Fruit fly (Drosophila melanogaster) Kc167 (cell line): Measurements from ENCODE around the gene CG8202.

Experiments used
- Myc ChIP-seq: fragments of >200 bp; optimal IDR thresholded peaks from 2 replicates; lab custom pipeline; 2017; ENCODE audit warnings: missing external identifiers
- Sin3A ChIP-seq: fragments of >200 bp; optimal IDR thresholded peaks from 2 replicates; lab custom pipeline; 2018; ENCODE audit warnings: missing external identifiers
- h ChIP-seq: fragments of >200 bp; optimal IDR thresholded peaks from 3 replicates; lab custom pipeline; 2018; ENCODE audit warnings: missing external identifiers
- insv ChIP-seq: fragments of >200 bp; optimal IDR thresholded peaks from 3 replicates; lab custom pipeline; 2018; ENCODE audit warnings: missing external identifiers
- psq ChIP-seq: fragments of >200 bp; optimal IDR thresholded peaks from 2 replicates; lab custom pipeline; 2017; ENCODE audit warnings: missing external identifiers

- no peak for TF ChIP-seq Sin3A (lab: Kevin White, UChicago)
- TF ChIP-seq Myc (lab: Kevin White, UChicago) = no peak
- no peak for TF ChIP-seq insv (lab: Kevin White, UChicago)
- no peak for TF ChIP-seq psq (lab: Kevin White, UChicago)
- TF ChIP-seq h (lab: Kevin White, UChicago) = no peak
Observed at dm6 chr3R:8718356-8718755, 13.5 kb upstream of the CG8202 start, which contains the start of gene Cks85A.
